Worm (Caenorhabditis elegans) whole organism, L4/young adult: ENCODE results near the gene C43F9.7.

Experiments
- W03F9.2 ChIP-seq: fragments of 150-350 bp; optimal IDR thresholded peaks from 2 replicates; lab custom pipeline; 2014; ENCODE audit warnings: missing biosample characterization, missing genetic modification characterization
- him-1 ChIP-seq: sonication (generic microtip); optimal IDR thresholded peaks from 2 replicates; lab custom pipeline; 2016; ENCODE audit warnings: missing genotype, missing genetic modification reagents, missing genetic modification characterization, missing compliant biosample characterization

DNA sequence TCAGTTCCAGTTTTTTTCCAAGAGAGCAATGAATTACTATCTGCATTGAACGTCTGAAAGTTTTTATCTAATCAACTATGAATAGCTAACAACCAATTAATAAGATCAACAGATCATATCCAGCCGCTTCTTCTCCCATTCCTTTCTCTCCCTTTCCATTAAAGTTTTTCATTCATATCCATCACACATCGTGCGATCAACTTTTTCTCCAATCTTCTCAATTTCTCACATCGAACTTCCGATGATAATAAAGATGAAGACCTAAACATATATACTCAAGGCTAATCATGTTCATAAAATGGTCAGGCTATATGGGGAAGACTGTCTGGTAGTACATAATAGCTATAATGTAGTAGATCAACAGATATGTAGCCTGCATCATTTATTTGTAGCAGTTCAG is 18.8 kb upstream of the C43F9.7 start:
- TF ChIP-seq W03F9.2 (tag; lab: Kevin White, UChicago) (no peak), him-1 (no peak)
